Worm (Caenorhabditis elegans): ENCODE results near the gene srsx-29.

srsx-29 gene

ce11 chrV:10204863-10205338, 50.1 kb downstream of the srsx-29 start, which contains the start of the genes ZK856.19 and ZK856.11:
TSS of gene ZK856.19 (minus strand) at chrV:10204913.
TSS of gene ZK856.11 (minus strand) at chrV:10204938.
- TF ChIP-seq sea-2 (GFP tag; optimal IDR thresholded peaks at IDR 0.05): no peak
- no peak for TF ChIP-seq ztf-11 (tag; optimal IDR thresholded peaks at IDR 0.05)
- no peak for TF ChIP-seq nhr-25 (tag; optimal IDR thresholded peaks at IDR 0.05)
- TF ChIP-seq unc-62 (GFP tag; optimal IDR thresholded peaks at IDR 0.05): no peak
- TF ChIP-seq nhr-43 (tag; optimal IDR thresholded peaks at IDR 0.05; ENCODE audit: poor library complexity, severe bottlenecking): peak; percentile 59
- TF ChIP-seq nfya-1 (tag; optimal IDR thresholded peaks at IDR 0.05; ENCODE audit: insufficient read depth): peak; percentile 61
- peak; percentile 28 for TF ChIP-seq hmg-11 (tag; optimal IDR thresholded peaks at IDR 0.05)
- TF ChIP-seq ztf-4 (tag; optimal IDR thresholded peaks at IDR 0.05): no peak
- TF ChIP-seq ceh-28 (tag; optimal IDR thresholded peaks at IDR 0.05): peak; percentile 33
- TF ChIP-seq nhr-11 (tag; optimal IDR thresholded peaks at IDR 0.05): no peak
- no peak for TF ChIP-seq ceh-9 (tag; optimal IDR thresholded peaks at IDR 0.05)
- TF ChIP-seq fkh-10 (GFP tag; optimal IDR thresholded peaks at IDR 0.05): peak; percentile 28
- peak; percentile 88 for TF ChIP-seq pha-4 (tag; optimal IDR thresholded peaks at IDR 0.05)
- peak; percentile 68 for TF ChIP-seq lsy-12 (tag; optimal IDR thresholded peaks at IDR 0.05)
- TF ChIP-seq nhr-77 (tag; optimal IDR thresholded peaks at IDR 0.05): no peak
- TF ChIP-seq aly-2 (tag; optimal IDR thresholded peaks at IDR 0.05): no peak
- TF ChIP-seq fkh-2 (tag; optimal IDR thresholded peaks at IDR 0.05): no peak
- no peak for TF ChIP-seq elt-1 (tag; optimal IDR thresholded peaks at IDR 0.05)
- peak; percentile 60 for TF ChIP-seq snpc-4 (tag; optimal IDR thresholded peaks at IDR 0.05)
- no peak for TF ChIP-seq nhr-12 (tag; optimal IDR thresholded peaks at IDR 0.05)
- peak; percentile 92 for TF ChIP-seq lin-15B (tag; optimal IDR thresholded peaks at IDR 0.05)
- TF ChIP-seq egl-5 (tag; optimal IDR thresholded peaks at IDR 0.05): no peak
- peak; percentile 29 for TF ChIP-seq tbx-2 (tag; optimal IDR thresholded peaks at IDR 0.05)
- TF ChIP-seq R02D3.7 (tag; optimal IDR thresholded peaks at IDR 0.05): peak; percentile 86
- peak; percentile 39 for TF ChIP-seq jun-1 (tag; optimal IDR thresholded peaks at IDR 0.05)
- TF ChIP-seq skn-1 (tag; optimal IDR thresholded peaks at IDR 0.05): no peak
- no peak for TF ChIP-seq zag-1 (tag; optimal IDR thresholded peaks at IDR 0.05)
- TF ChIP-seq pqm-1 (tag; optimal IDR thresholded peaks at IDR 0.05): peak; percentile 30
- peak; percentile 43 for TF ChIP-seq elt-2 (tag; optimal IDR thresholded peaks at IDR 0.05)
- TF ChIP-seq nhr-23 (tag; optimal IDR thresholded peaks at IDR 0.05): peak; percentile 68

- TF ChIP-seq elt-3 (tag; optimal IDR thresholded peaks at IDR 0.05): no peak
- no peak for TF ChIP-seq eor-1 (tag; optimal IDR thresholded peaks at IDR 0.05)
- TF ChIP-seq mdl-1 (tag; optimal IDR thresholded peaks at IDR 0.05): no peak
- no peak for TF ChIP-seq fkh-2 (tag; optimal IDR thresholded peaks at IDR 0.05)
- TF ChIP-seq jun-1 (tag; optimal IDR thresholded peaks at IDR 0.05): no peak
- TF ChIP-seq lsy-12 (tag; optimal IDR thresholded peaks at IDR 0.05): no peak
- no peak for TF ChIP-seq elt-2 (tag; optimal IDR thresholded peaks at IDR 0.05)
- TF ChIP-seq ZK546.5 (tag; optimal IDR thresholded peaks at IDR 0.05): no peak
- TF ChIP-seq nhr-76 (tag; optimal IDR thresholded peaks at IDR 0.05): no peak
- TF ChIP-seq ceh-82 (tag; optimal IDR thresholded peaks at IDR 0.05): no peak
- TF ChIP-seq aly-2 (tag; optimal IDR thresholded peaks at IDR 0.05): no peak
- no peak for TF ChIP-seq nfya-1 (tag; optimal IDR thresholded peaks at IDR 0.05; ENCODE audit: insufficient read depth)
- no peak for TF ChIP-seq lin-39 (tag; optimal IDR thresholded peaks at IDR 0.05)
- no peak for TF ChIP-seq ama-1 (optimal IDR thresholded peaks at IDR 0.05)
- TF ChIP-seq pha-4 (tag; optimal IDR thresholded peaks at IDR 0.05): no peak
- TF ChIP-seq ceh-9 (tag; optimal IDR thresholded peaks at IDR 0.05): no peak
- no peak for TF ChIP-seq ceh-16 (tag; optimal IDR thresholded peaks at IDR 0.05)
- no peak for TF ChIP-seq nhr-25 (tag; optimal IDR thresholded peaks at IDR 0.05)
Observed at ce11 chrV:10205483-10205882, 50.7 kb downstream of the srsx-29 start, which contains the start of gene ZK856.16. TSS of gene ZK856.16 (minus strand) at chrV:10205583.

Measured in whole organism, L3 larva.